Worm (Caenorhabditis elegans) whole organism, L1 larva: ENCODE data around the gene ghi-1.
"Not testable (repeated sequence)": the region's sequence is repeated elsewhere in the genome, so short reads cannot be mapped to it uniquely, and the experiment has no call there.

ENCODE experiments used
- ceh-90 ChIP-seq: sonication (generic microtip); optimal IDR thresholded peaks from 2 replicates; lab custom pipeline; 2016; ENCODE audit warnings: missing genetic modification characterization, missing compliant biosample characterization
- dpl-1 ChIP-seq, 3 experiments: fragments of 150-350 bp in 2 of 3; sonication (generic microtip) in 1 of 3; optimal IDR thresholded peaks; 2 replicates each; lab custom pipeline; 2014 to 2017; ENCODE audit warnings: missing biosample characterization in 3 of 3, missing genetic modification characterization in 3 of 3, missing genetic modification reagents in 3 of 3
- efl-1 ChIP-seq, 4 experiments: fragments of 150-350 bp; optimal IDR thresholded peaks in 3 of 4; peaks in 1 of 4; 1 replicate in 1 of 4; 2 replicates in 3 of 4; lab custom pipeline; 2014; ENCODE audit warnings: missing biosample characterization in 2 of 4, missing genetic modification characterization in 2 of 4, missing genetic modification reagents in 2 of 4
- elt-3 ChIP-seq, 6 experiments: fragments of 150-350 bp in 1 of 6; sonication (generic microtip); optimal IDR thresholded peaks; 2 replicates each; lab custom pipeline; 2017 to 2018; ENCODE audit warnings: missing biosample characterization in 6 of 6, missing genetic modification characterization in 6 of 6, inconsistent platforms in 1 of 6
- grh-1 ChIP-seq: fragments of 200-800 bp; sonication (Bioruptor generic); IDR thresholded peaks from 2 replicates; pipeline ENCODE4 v1.3.6; 2022; ENCODE audit warnings: missing genetic modification reagents, missing genetic modification characterization, missing compliant biosample characterization
- irx-1 ChIP-seq: sonication (generic microtip); optimal IDR thresholded peaks from 2 replicates; lab custom pipeline; 2016; ENCODE audit warnings: missing genetic modification characterization, missing compliant biosample characterization
- lin-35 ChIP-seq, 2 experiments: fragments of 150-350 bp; optimal IDR thresholded peaks; 2 replicates each; lab custom pipeline; 2014; ENCODE audit warnings: missing biosample characterization in 2 of 2, missing genetic modification characterization in 2 of 2, missing genetic modification reagents in 2 of 2
- lir-3 ChIP-seq: sonication (generic microtip); optimal IDR thresholded peaks from 2 replicates; lab custom pipeline; 2016; ENCODE audit warnings: mild to moderate bottlenecking, missing genetic modification characterization, moderate library complexity, missing compliant biosample characterization; ENCODE audit not compliant: poor library complexity
- lsy-2 ChIP-seq, 2 experiments: fragments of 150-350 bp; optimal IDR thresholded peaks; 2 replicates each; lab custom pipeline; 2014; ENCODE audit warnings: missing biosample characterization in 2 of 2, missing genetic modification characterization in 2 of 2
- nhr-19 ChIP-seq: fragments of 200-800 bp; sonication (Bioruptor generic); conservative IDR thresholded peaks from 2 replicates; pipeline ENCODE4 v1.3.6; 2022; ENCODE audit warnings: missing genetic modification characterization, missing compliant biosample characterization
- nhr-237 ChIP-seq: fragments of 150-350 bp; optimal IDR thresholded peaks from 2 replicates; lab custom pipeline; 2014; ENCODE audit warnings: missing biosample characterization, missing genetic modification characterization
- nhr-47 ChIP-seq: sonication (generic microtip); optimal IDR thresholded peaks from 2 replicates; lab custom pipeline; 2016; ENCODE audit warnings: mild to moderate bottlenecking, missing genetic modification characterization, moderate library complexity, missing compliant biosample characterization
- nhr-71 ChIP-seq: sonication (generic microtip); optimal IDR thresholded peaks from 2 replicates; lab custom pipeline; 2016; ENCODE audit warnings: mild to moderate bottlenecking, missing genetic modification characterization, moderate library complexity, missing compliant biosample characterization
- nhr-90 ChIP-seq: sonication (generic microtip); optimal IDR thresholded peaks from 2 replicates; lab custom pipeline; 2016; ENCODE audit warnings: mild to moderate bottlenecking, missing genetic modification characterization, missing compliant biosample characterization; ENCODE audit not compliant: poor library complexity
- snu-23 ChIP-seq: sonication (generic microtip); optimal IDR thresholded peaks from 2 replicates; lab custom pipeline; 2016; ENCODE audit warnings: missing genetic modification characterization, missing compliant biosample characterization
- unc-98 ChIP-seq: fragments of 200-800 bp; sonication (Bioruptor generic); IDR thresholded peaks from 2 replicates; pipeline ENCODE4 v1.3.6; 2022; ENCODE audit warnings: missing genetic modification characterization, missing compliant biosample characterization
- zag-1 ChIP-seq: fragments of 150-350 bp; optimal IDR thresholded peaks from 2 replicates; lab custom pipeline; 2014; ENCODE audit warnings: missing biosample characterization, missing genetic modification characterization

ghi-1 gene

DNA sequence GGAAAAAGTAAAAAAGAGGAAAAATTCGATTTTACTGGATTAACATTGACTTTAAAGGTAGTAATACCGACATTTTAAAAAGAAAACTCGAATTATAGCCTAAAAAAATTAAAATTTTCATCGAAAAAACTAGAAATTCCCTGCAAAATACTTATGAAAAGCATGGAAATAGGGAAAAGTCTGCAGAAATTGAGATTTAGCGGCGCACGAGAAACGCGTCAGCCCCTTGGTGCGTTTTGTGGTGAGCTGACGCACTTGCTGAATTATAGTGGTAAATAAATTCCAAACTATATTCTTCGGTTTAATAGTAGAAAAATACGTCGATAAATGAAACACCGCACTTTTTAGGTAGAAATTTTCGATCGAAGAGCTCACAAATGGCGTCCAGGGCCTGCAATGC lies 47.9 kb downstream of the ghi-1 start (continued):
- TF ChIP-seq nhr-47 (tag; lab: Kevin White, UChicago), result no peak
- no peak for TF ChIP-seq zag-1
- TF ChIP-seq grh-1 (GFP tag; lab: Robert Waterston, UW), result no peak
- no peak for TF ChIP-seq nhr-237 (tag; lab: Kevin White, UChicago)
- no peak for TF ChIP-seq ceh-90 (tag; lab: Kevin White, UChicago)
- peak in 1 of 6 experiments; percentile 22 for TF ChIP-seq elt-3 (tag; optimal IDR thresholded peaks at IDR 0.05; lab: Kevin White, UChicago)
- peak; percentile 31 to 69 (median 62) for TF ChIP-seq dpl-1 (GFP tag; optimal IDR thresholded peaks at IDR 0.05; lab: Kevin White, UChicago)
- peak; percentile 27 to 57 for TF ChIP-seq efl-1 (optimal IDR thresholded peaks at IDR 0.05; lab: Kevin White, UChicago)
- peak; percentile 46 to 94 for TF ChIP-seq efl-1 (GFP tag; optimal IDR thresholded peaks at IDR 0.05 in 1 of 2; lab: Kevin White, UChicago)

ce11 chrII:11695161-11695944 lies 48.8 kb downstream of the ghi-1 start, which contains the start of gene tars-1:
Gene tars-1 (minus strand): TSS chrII:11695657.
- TF ChIP-seq snu-23 (peak; percentile 6), nhr-90 (peak; percentile 10), lin-35 (GFP tag; optimal IDR thresholded peaks at IDR 0.05; lab: Kevin White, UChicago) (peak in 1 of 2 experiments; percentile 23), efl-1 (GFP tag; optimal IDR thresholded peaks at IDR 0.05 in 1 of 2; lab: Kevin White, UChicago) (peak in 1 of 2 experiments; percentile 23), nhr-19 (GFP tag; lab: Robert Waterston, UW) (0 out of 2 replicates have a peak, but pooled peaks have one; percentile 11), nhr-71 (tag; lab: Kevin White, UChicago) (peak; percentile 12), lsy-2 (tag; optimal IDR thresholded peaks at IDR 0.05; lab: Kevin White, UChicago) (peak in 1 of 2 experiments; percentile 14)
- not testable (repeated sequence) for TF ChIP-seq efl-1 (optimal IDR thresholded peaks at IDR 0.05; lab: Kevin White, UChicago)
- TF ChIP-seq, all 84 proteins: peak for 7; not testable (repeated sequence) for 77

ce11 chrII:11695945-11696270 lies 49.4 kb downstream of the ghi-1 start, which contains the start of gene xpf-1:
Gene xpf-1 (plus strand): TSS chrII:11696171.
- TF ChIP-seq unc-98 (GFP tag; lab: Robert Waterston, UW) (no peak), irx-1 (no peak), lir-3 (tag; lab: Kevin White, UChicago) (no peak)
